Worm (Caenorhabditis elegans): ENCODE data around the gene col-78.

ce11 chrII:9115644-9116043 is 36.7 kb upstream of the col-78 start:
- TF ChIP-seq jun-1 (tag; optimal IDR thresholded peaks at IDR 0.05) (no peak), nhr-237 (tag; optimal IDR thresholded peaks at IDR 0.05) (no peak), unc-39 (tag; optimal IDR thresholded peaks at IDR 0.05) (no peak), fkh-10 (GFP tag; optimal IDR thresholded peaks at IDR 0.05) (no peak)
